Fruit fly (Drosophila melanogaster): ENCODE results near the gene lds.

DNA sequence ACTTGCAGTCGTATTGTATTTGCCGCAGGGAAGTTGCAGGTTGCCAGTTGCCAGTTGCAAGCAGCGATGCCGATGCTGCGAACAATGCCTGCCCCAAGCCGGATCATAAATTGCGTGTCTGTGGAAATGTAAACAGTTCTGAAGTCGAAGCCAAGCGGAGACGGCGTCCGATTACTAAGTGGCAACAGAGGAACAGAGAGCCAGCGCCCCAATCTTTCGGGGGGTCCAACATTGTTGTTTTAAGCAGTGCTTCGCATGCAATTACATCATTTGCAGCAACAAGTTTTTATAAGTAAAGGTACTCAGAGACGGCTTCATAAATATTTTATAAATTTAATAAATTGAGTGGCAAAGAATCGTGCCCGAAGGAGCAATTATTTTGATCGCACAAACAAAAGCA lies 34.2 kb downstream of the lds start:
- TF ChIP-seq hth (optimal IDR thresholded peaks at IDR 0.05) = no peak
- no peak for TF ChIP-seq D19A (tag; optimal IDR thresholded peaks at IDR 0.05)
- no peak for TF ChIP-seq lbe (GFP tag; optimal IDR thresholded peaks at IDR 0.05)
- TF ChIP-seq CG14965 (GFP tag; optimal IDR thresholded peaks at IDR 0.05; ENCODE audit: borderline replicate concordance) = no peak
- TF ChIP-seq CrebB (tag; optimal IDR thresholded peaks at IDR 0.05) = no peak
- TF ChIP-seq croc (GFP tag; conservative IDR thresholded peaks at IDR 0.05) = no peak
- TF ChIP-seq CG10543 (GFP tag; optimal IDR thresholded peaks at IDR 0.05) = no peak
- no peak for TF ChIP-seq Hr78 (GFP tag; optimal IDR thresholded peaks at IDR 0.05)
- TF ChIP-seq CG6854 (GFP tag; optimal IDR thresholded peaks at IDR 0.05) = no peak
- no peak for TF ChIP-seq CTCF (GFP tag; optimal IDR thresholded peaks at IDR 0.05)
- no peak for TF ChIP-seq CG8478 (optimal IDR thresholded peaks at IDR 0.05)
- TF ChIP-seq CG2202 (tag; optimal IDR thresholded peaks at IDR 0.05) = no peak

Measured in whole organism, embryonic.